Fruit fly (Drosophila melanogaster) whole organism, embryonic: ENCODE measurements around the gene Dsp1.

Experiments
- BtbVII ChIP-seq: fragments of 200-800 bp; sonication (Bioruptor generic); optimal IDR thresholded peaks from 3 replicates; lab custom pipeline; 2017; ENCODE audit warnings: missing biosample characterization, mild to moderate bottlenecking, missing genetic modification characterization
- Bteb2 ChIP-seq: fragments of 200-800 bp; sonication (Bioruptor generic); optimal IDR thresholded peaks from 2 replicates; lab custom pipeline; 2016; ENCODE audit warnings: missing biosample characterization, missing genetic modification characterization
- CG10147 ChIP-seq: fragments of 200-800 bp; sonication (Bioruptor generic); optimal IDR thresholded peaks from 2 replicates; lab custom pipeline; 2019; ENCODE audit warnings: missing biosample characterization, mild to moderate bottlenecking, missing genetic modification characterization, moderate library complexity
- CG10321 ChIP-seq: fragments of 200-800 bp; sonication (Bioruptor generic); IDR thresholded peaks from 2 replicates; pipeline ENCODE4 v1.3.6; 2022; ENCODE audit warnings: missing biosample characterization, missing genetic modification characterization
- CG10431 ChIP-seq: fragments of 200-800 bp; sonication (Bioruptor generic); optimal IDR thresholded peaks from 3 replicates; lab custom pipeline; 2018; ENCODE audit warnings: missing biosample characterization, mild to moderate bottlenecking, missing genetic modification characterization
- CG11560 ChIP-seq: fragments of 200-800 bp; sonication (Bioruptor generic); IDR thresholded peaks from 3 replicates; pipeline ENCODE4 v1.3.6; 2022; ENCODE audit warnings: missing biosample characterization, missing genetic modification characterization
- CG12219 ChIP-seq: fragments of 200-800 bp; sonication (Bioruptor generic); optimal IDR thresholded peaks from 3 replicates; lab custom pipeline; 2018; ENCODE audit warnings: missing biosample characterization, mild to moderate bottlenecking, missing genetic modification characterization
- CG13624 ChIP-seq: fragments of 200-800 bp; sonication (Bioruptor generic); optimal IDR thresholded peaks from 2 replicates; lab custom pipeline; 2016; ENCODE audit warnings: missing biosample characterization, missing genetic modification characterization
- CG14050 ChIP-seq: fragments of 200-800 bp; sonication (Bioruptor generic); IDR thresholded peaks from 3 replicates; pipeline ENCODE4 v1.3.6; 2022; ENCODE audit warnings: missing biosample characterization, missing genetic modification characterization
- CG17385 ChIP-seq: fragments of 200-800 bp; sonication (Bioruptor generic); optimal IDR thresholded peaks from 3 replicates; lab custom pipeline; 2018; ENCODE audit warnings: missing biosample characterization, mild to moderate bottlenecking, missing genetic modification characterization
- CG17829 ChIP-seq: fragments of 200-800 bp; optimal IDR thresholded peaks from 2 replicates; lab custom pipeline; 2019; ENCODE audit warnings: missing biosample characterization, mild to moderate bottlenecking, missing genetic modification characterization, moderate library complexity
- CG2202 ChIP-seq: fragments of 200-800 bp; sonication (Bioruptor generic); optimal IDR thresholded peaks from 2 replicates; lab custom pipeline; 2018; ENCODE audit warnings: missing biosample characterization, mild to moderate bottlenecking, missing genetic modification characterization
- CG30403 ChIP-seq: fragments of 200-800 bp; sonication (Bioruptor generic); optimal IDR thresholded peaks from 3 replicates; lab custom pipeline; 2016; ENCODE audit warnings: missing biosample characterization, missing genetic modification characterization
- CG31388 ChIP-seq: fragments of 200-800 bp; sonication (Bioruptor generic); optimal IDR thresholded peaks from 2 replicates; lab custom pipeline; 2016; ENCODE audit warnings: missing biosample characterization, missing genetic modification characterization
- CG4707 ChIP-seq: fragments of 200-800 bp; sonication (Bioruptor generic); optimal IDR thresholded peaks from 2 replicates; lab custom pipeline; 2018; ENCODE audit warnings: missing biosample characterization, mild to moderate bottlenecking, missing genetic modification characterization, moderate library complexity
- CG9609 ChIP-seq: fragments of 200-800 bp; sonication (Bioruptor generic); optimal IDR thresholded peaks from 3 replicates; lab custom pipeline; 2016; ENCODE audit warnings: missing biosample characterization, missing genetic modification characterization
- CrebB ChIP-seq: fragments of 200-800 bp; sonication (Bioruptor generic); optimal IDR thresholded peaks from 3 replicates; lab custom pipeline; 2018; ENCODE audit warnings: missing biosample characterization, mild to moderate bottlenecking, missing genetic modification characterization
- Elba2 ChIP-seq: fragments of 200-800 bp; sonication (Bioruptor generic); optimal IDR thresholded peaks from 3 replicates; lab custom pipeline; 2016; ENCODE audit warnings: missing biosample characterization, missing genetic modification characterization
- HmgZ ChIP-seq: fragments of 200-800 bp; sonication (Bioruptor generic); optimal IDR thresholded peaks from 2 replicates; lab custom pipeline; 2018; ENCODE audit warnings: missing biosample characterization, mild to moderate bottlenecking, missing genetic modification characterization
- Hmx ChIP-seq: fragments of 200-800 bp; sonication (Bioruptor generic); optimal IDR thresholded peaks from 2 replicates; lab custom pipeline; 2016; ENCODE audit warnings: missing biosample characterization, missing genetic modification characterization
- MBD-R2 ChIP-seq: fragments of 200-800 bp; sonication (Bioruptor generic); IDR thresholded peaks from 2 replicates; pipeline ENCODE4 v1.3.6; 2022; ENCODE audit warnings: missing biosample characterization, missing genetic modification characterization
- Ravus ChIP-seq: fragments of 200-800 bp; sonication (Bioruptor generic); IDR thresholded peaks from 2 replicates; pipeline ENCODE4 v1.3.6; 2022; ENCODE audit warnings: missing biosample characterization, missing genetic modification characterization
- Scr ChIP-seq: fragments of 200-800 bp; sonication (Bioruptor generic); IDR thresholded peaks from 2 replicates; pipeline ENCODE4 v1.3.6; 2022; ENCODE audit warnings: missing biosample characterization, missing genetic modification characterization; ENCODE audit not compliant: partially characterized antibody
- Six4 ChIP-seq: fragments of 200-800 bp; sonication (Bioruptor generic); optimal IDR thresholded peaks from 2 replicates; lab custom pipeline; 2016; ENCODE audit warnings: missing biosample characterization, missing genetic modification characterization
- Sry-δ ChIP-seq: fragments of 200-800 bp; sonication (Bioruptor generic); optimal IDR thresholded peaks from 2 replicates; lab custom pipeline; 2016; ENCODE audit warnings: missing biosample characterization, missing genetic modification characterization
- YL-1 ChIP-seq: fragments of 200-800 bp; sonication (Bioruptor generic); optimal IDR thresholded peaks from 3 replicates; lab custom pipeline; 2017; ENCODE audit warnings: missing biosample characterization, mild to moderate bottlenecking, missing genetic modification characterization
- aop ChIP-seq: fragments of 200-800 bp; sonication (Bioruptor generic); IDR thresholded peaks from 2 replicates; pipeline ENCODE4 v1.3.6; 2022; ENCODE audit warnings: missing biosample characterization, missing genetic modification characterization
- ap ChIP-seq: fragments of 200-800 bp; sonication (Bioruptor generic); IDR thresholded peaks from 2 replicates; pipeline ENCODE4 v1.3.6; 2022; ENCODE audit warnings: missing biosample characterization, missing genetic modification characterization
- bbx ChIP-seq: fragments of 200-800 bp; sonication (Bioruptor generic); IDR thresholded peaks from 2 replicates; pipeline ENCODE4 v1.3.6; 2022; ENCODE audit warnings: missing biosample characterization, missing genetic modification characterization; ENCODE audit not compliant: partially characterized antibody
- cg ChIP-seq: fragments of 200-800 bp; sonication (Bioruptor generic); optimal IDR thresholded peaks from 3 replicates; lab custom pipeline; 2019; ENCODE audit warnings: missing biosample characterization, mild to moderate bottlenecking, missing genetic modification characterization, moderate library complexity
- cwo ChIP-seq: fragments of 200-800 bp; sonication (Bioruptor generic); optimal IDR thresholded peaks from 3 replicates; lab custom pipeline; 2017; ENCODE audit warnings: missing biosample characterization, missing genetic modification characterization, mild to moderate bottlenecking, moderate library complexity, missing genetic modification reagents
- dan ChIP-seq: fragments of 200-800 bp; sonication (Bioruptor generic); IDR thresholded peaks from 2 replicates; pipeline ENCODE4 v1.3.6; 2022; ENCODE audit warnings: missing biosample characterization, missing genetic modification characterization
- danr ChIP-seq: fragments of 200-800 bp; sonication (Bioruptor generic); IDR thresholded peaks from 2 replicates; pipeline ENCODE4 v1.3.6; 2022; ENCODE audit warnings: missing biosample characterization, missing genetic modification characterization
- esg ChIP-seq: fragments of 200-800 bp; sonication (Bioruptor generic); conservative IDR thresholded peaks from 2 replicates; pipeline ENCODE4 v1.3.6; 2022; ENCODE audit warnings: missing biosample characterization, missing genetic modification characterization
- eve ChIP-seq, 2 experiments: fragments of >200 bp; optimal IDR thresholded peaks; 2 replicates each; lab custom pipeline; 2017; ENCODE audit warnings: missing biosample characterization in 2 of 2, missing genetic modification characterization in 2 of 2
- grau ChIP-seq: fragments of 200-800 bp; optimal IDR thresholded peaks from 3 replicates; lab custom pipeline; 2019; ENCODE audit warnings: missing biosample characterization, mild to moderate bottlenecking, missing genetic modification characterization, moderate library complexity
- ken ChIP-seq: fragments of 200-800 bp; sonication (Bioruptor generic); IDR thresholded peaks from 3 replicates; pipeline ENCODE4 v1.3.6; 2022; ENCODE audit warnings: missing biosample characterization, missing genetic modification characterization
- klu ChIP-seq: fragments of 200-800 bp; sonication (Bioruptor generic); IDR thresholded peaks from 2 replicates; pipeline ENCODE4 v1.3.6; 2022; ENCODE audit warnings: missing biosample characterization, missing genetic modification characterization
- lilli ChIP-seq: fragments of 200-800 bp; sonication (Bioruptor generic); optimal IDR thresholded peaks from 3 replicates; lab custom pipeline; 2016; ENCODE audit warnings: missing biosample characterization, missing genetic modification characterization
- nmo ChIP-seq: fragments of 200-800 bp; sonication (Bioruptor generic); optimal IDR thresholded peaks from 2 replicates; lab custom pipeline; 2018; ENCODE audit warnings: missing biosample characterization, mild to moderate bottlenecking, missing genetic modification characterization, moderate library complexity
- pum ChIP-seq: fragments of 200-800 bp; sonication (Bioruptor generic); optimal IDR thresholded peaks from 2 replicates; lab custom pipeline; 2016; ENCODE audit warnings: missing biosample characterization, missing genetic modification characterization
- sens-2 ChIP-seq: fragments of 200-800 bp; sonication (Bioruptor generic); IDR thresholded peaks from 2 replicates; pipeline ENCODE4 v1.3.6; 2022; ENCODE audit warnings: missing biosample characterization, missing genetic modification characterization
- sr ChIP-seq: fragments of 200-800 bp; sonication (Bioruptor generic); IDR thresholded peaks from 3 replicates; pipeline ENCODE4 v1.3.6; 2022; ENCODE audit warnings: missing biosample characterization, missing genetic modification characterization
- tgo ChIP-seq: fragments of 200-800 bp; sonication (Bioruptor generic); IDR thresholded peaks from 3 replicates; pipeline ENCODE4 v1.3.6; 2022; ENCODE audit warnings: missing biosample characterization, missing genetic modification characterization
- toy ChIP-seq: fragments of 200-800 bp; sonication (Bioruptor generic); IDR thresholded peaks from 2 replicates; pipeline ENCODE4 v1.3.6; 2022; ENCODE audit warnings: missing biosample characterization, missing genetic modification characterization
- trh ChIP-seq: fragments of 200-800 bp; sonication (Bioruptor generic); optimal IDR thresholded peaks from 2 replicates; lab custom pipeline; 2016; ENCODE audit warnings: missing biosample characterization, missing genetic modification characterization
- ttk ChIP-seq: fragments of 200-800 bp; sonication (Bioruptor generic); IDR thresholded peaks from 2 replicates; pipeline ENCODE4 v2.1.2; 2022; ENCODE audit warnings: missing biosample characterization, missing genetic modification characterization
- tup ChIP-seq: fragments of 200-800 bp; sonication (Bioruptor generic); optimal IDR thresholded peaks from 2 replicates; lab custom pipeline; 2016; ENCODE audit warnings: missing biosample characterization, mild to moderate bottlenecking, missing genetic modification characterization, moderate library complexity
- z ChIP-seq: fragments of 200-800 bp; sonication (Bioruptor generic); IDR thresholded peaks from 3 replicates; pipeline ENCODE4 v1.3.6; 2022; ENCODE audit warnings: missing biosample characterization, missing genetic modification characterization
- zen ChIP-seq: fragments of 200-800 bp; sonication (Bioruptor generic); optimal IDR thresholded peaks from 3 replicates; lab custom pipeline; 2018; ENCODE audit warnings: missing biosample characterization, mild to moderate bottlenecking, missing genetic modification characterization, moderate library complexity

Dsp1 gene

dm6 chrX:16335107-16335642, 1.8 kb downstream of the Dsp1 start (continued):
- TF ChIP-seq danr (GFP tag; lab: Robert Waterston, UW) (0 out of 2 replicates have a peak, but pooled peaks have one; percentile 42), CG17829 (tag; lab: Kevin White, UChicago) (peak; percentile 61), cg (GFP tag; lab: Kevin White, UChicago) (no peak), Six4 (GFP tag; lab: Kevin White, UChicago) (peak; percentile 46), bbx (GFP tag; lab: Robert Waterston, UW) (no peak), CG14050 (GFP tag; lab: Robert Waterston, UW) (peak; percentile 55; the same call in 2 of the 3 replicates), Ravus (GFP tag; lab: Robert Waterston, UW) (peak; percentile 49; the same call in 1 of the 2 replicates), Sry-δ (GFP tag; lab: Kevin White, UChicago) (peak; percentile 44), tgo (GFP tag; lab: Robert Waterston, UW) (peak; percentile 73), trh (GFP tag; lab: Kevin White, UChicago) (peak; percentile 52), CG30403 (GFP tag; lab: Kevin White, UChicago) (peak; percentile 80), lilli (GFP tag; lab: Kevin White, UChicago) (peak; percentile 87), CG17385 (peak; percentile 90), sr (no peak; the same call in 2 of the 3 replicates), Scr (GFP tag; lab: Robert Waterston, UW) (0 out of 2 replicates have a peak, but pooled peaks have one; percentile 18), CG13624 (GFP tag; lab: Kevin White, UChicago) (peak; percentile 71), esg (GFP tag; lab: Robert Waterston, UW) (peak; percentile 71), CG10321 (GFP tag; lab: Robert Waterston, UW) (peak; percentile 50; the same call in 1 of the 2 replicates), CG9609 (peak; percentile 77), CG4707 (GFP tag; lab: Kevin White, UChicago) (peak; percentile 14), grau (tag; lab: Kevin White, UChicago) (peak; percentile 54), CG10147 (GFP tag; lab: Kevin White, UChicago) (peak; percentile 33), YL-1 (GFP tag; lab: Kevin White, UChicago) (no peak), dan (no peak), ap (peak; percentile 63), Hmx (GFP tag; lab: Kevin White, UChicago) (peak; percentile 65), CG11560 (no peak), MBD-R2 (GFP tag; lab: Robert Waterston, UW) (peak; percentile 71), aop (GFP tag; lab: Robert Waterston, UW) (0 out of 2 replicates have a peak, but pooled peaks have one; percentile 21), z (GFP tag; lab: Robert Waterston, UW) (0 out of 3 replicates have a peak, but pooled peaks have one; percentile 40), CG31388 (GFP tag; lab: Kevin White, UChicago) (no peak), cwo (GFP tag; lab: Kevin White, UChicago) (peak; percentile 59), ken (peak; percentile 57; the same call in 1 of the 3 replicates), klu (GFP tag; lab: Robert Waterston, UW) (0 out of 2 replicates have a peak, but pooled peaks have one; percentile 40), CG12219 (peak; percentile 48), zen (tag; lab: Kevin White, UChicago) (no peak), HmgZ (tag; lab: Kevin White, UChicago) (peak; percentile 53), Elba2 (no peak), tup (GFP tag; lab: Kevin White, UChicago) (peak; percentile 73), toy (0 out of 2 replicates have a peak, but pooled peaks have one; percentile 50), sens-2 (peak; percentile 72), CrebB (tag; lab: Kevin White, UChicago) (no peak), CG10431 (GFP tag; lab: Kevin White, UChicago) (peak; percentile 0), eve (GFP tag; optimal IDR thresholded peaks at IDR 0.05; lab: Kevin White, UChicago) (peak in 1 of 2 experiments; percentile 89), ttk (GFP tag; lab: Robert Waterston, UW) (peak; percentile 72), nmo (GFP tag; lab: Kevin White, UChicago) (peak; percentile 59), Bteb2 (GFP tag; lab: Kevin White, UChicago) (peak; percentile 64), BtbVII (GFP tag; lab: Kevin White, UChicago) (peak; percentile 50), CG2202 (tag; lab: Kevin White, UChicago) (peak; percentile 17), pum (GFP tag; lab: Kevin White, UChicago) (peak; percentile 58)
